Worm (Caenorhabditis elegans) whole organism, L4 larva: ENCODE data around the gene Y56A3A.41.

ENCODE experiments used
- F49E8.2 ChIP-seq: sonication (generic microtip); optimal IDR thresholded peaks from 2 replicates; lab custom pipeline; 2016; ENCODE audit warnings: missing compliant biosample characterization, mild to moderate bottlenecking, missing genetic modification characterization, borderline replicate concordance
- Y48G9A.11 ChIP-seq: fragments of 200-800 bp; sonication (Bioruptor generic); IDR thresholded peaks from 2 replicates; pipeline ENCODE4 v1.3.6; 2022; ENCODE audit warnings: missing genetic modification reagents, missing genetic modification characterization, missing compliant biosample characterization
- pha-4 ChIP-seq, 2 experiments: fragments of 150-350 bp in 1 of 2; fragments of 200-800 bp in 1 of 2; sonication (Bioruptor generic) in 1 of 2; IDR thresholded peaks in 1 of 2; optimal IDR thresholded peaks in 1 of 2; 2 replicates each; pipeline versions ENCODE4 v1.3.6 to Lab custom; 2014 to 2022; ENCODE audit warnings: missing genetic modification characterization in 2 of 2, missing genetic modification reagents in 2 of 2, missing biosample characterization in 1 of 2, missing compliant biosample characterization in 1 of 2
- pqm-1 ChIP-seq: sonication (generic microtip); optimal IDR thresholded peaks from 2 replicates; lab custom pipeline; 2017; ENCODE audit warnings: missing biosample characterization, missing genetic modification characterization
- unc-62 ChIP-seq, 3 experiments: fragments of 150-350 bp in 1 of 3; sonication (generic microtip); optimal IDR thresholded peaks in 2 of 3; peaks in 1 of 3; 1 replicate in 1 of 3; 2 replicates in 2 of 3; lab custom pipeline; 2014 to 2017; ENCODE audit warnings: missing biosample characterization in 3 of 3, missing genetic modification characterization in 3 of 3, missing genetic modification reagents in 3 of 3, missing genotype in 1 of 3

DNA sequence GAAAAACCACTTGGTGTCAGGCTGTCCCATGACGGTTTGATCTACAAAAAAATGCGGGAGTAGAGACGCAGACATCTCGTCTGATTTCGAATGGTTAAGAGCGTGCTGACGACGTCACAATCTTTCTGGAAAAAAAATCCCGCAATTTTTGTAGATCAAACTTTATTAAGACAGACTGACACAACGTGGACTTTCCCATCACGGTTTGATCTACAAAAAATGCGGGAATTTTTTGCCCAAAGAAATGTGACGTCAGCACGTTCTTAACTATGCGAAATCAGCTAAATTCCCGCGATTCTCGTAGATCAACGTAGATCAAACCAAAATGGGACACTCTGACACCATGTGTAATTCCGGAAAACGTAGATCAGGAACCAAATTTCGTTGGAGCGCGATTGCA is 45.7 kb upstream of the Y56A3A.41 start:
- TF ChIP-seq F49E8.2 (tag; lab: Kevin White, UChicago) (no peak), pha-4 (GFP tag; IDR thresholded peaks at IDR 0.05; lab: Robert Waterston, UW) (no peak), pha-4 (tag; optimal IDR thresholded peaks at IDR 0.05; lab: Kevin White, UChicago) (no peak), pqm-1 (tag; lab: Kevin White, UChicago) (no peak), unc-62 (GFP tag; optimal IDR thresholded peaks at IDR 0.05 in 1 of 2; lab: Kevin White, UChicago) (peak in 1 of 2 experiments; percentile 91), unc-62 (tag; optimal IDR thresholded peaks at IDR 0.05; lab: Kevin White, UChicago) (no peak), Y48G9A.11 (GFP tag; lab: Robert Waterston, UW) (no peak)
